Worm (Caenorhabditis elegans) whole organism, mixed stage, embryonic: Measurements from ENCODE around the gene ZK675.4.

Experiments
- M03D4.4 ChIP-seq: sonication (generic microtip); optimal IDR thresholded peaks from 2 replicates; lab custom pipeline; 2017; ENCODE audit warnings: mild to moderate bottlenecking, missing genetic modification characterization, missing compliant biosample characterization
- bed-3 ChIP-seq: fragments of 200-800 bp; sonication (Bioruptor generic); optimal IDR thresholded peaks from 3 replicates; lab custom pipeline; 2018; ENCODE audit warnings: mild to moderate bottlenecking, missing genetic modification characterization, moderate library complexity, missing compliant biosample characterization
- blmp-1 ChIP-seq: fragments of 150-350 bp; optimal IDR thresholded peaks from 2 replicates; lab custom pipeline; 2014; ENCODE audit warnings: missing biosample characterization, missing genetic modification characterization
- ceh-43 ChIP-seq: fragments of 200-800 bp; sonication (Bioruptor generic); optimal IDR thresholded peaks from 2 replicates; lab custom pipeline; 2018; ENCODE audit warnings: mild to moderate bottlenecking, missing genetic modification characterization, moderate library complexity, missing compliant biosample characterization
- ceh-83 ChIP-seq: fragments of 200-800 bp; sonication (Bioruptor generic); optimal IDR thresholded peaks from 2 replicates; lab custom pipeline; 2018; ENCODE audit warnings: mild to moderate bottlenecking, missing genetic modification characterization, missing compliant biosample characterization
- ces-1 ChIP-seq: fragments of 150-350 bp; optimal IDR thresholded peaks from 2 replicates; lab custom pipeline; 2014; ENCODE audit warnings: missing biosample characterization, missing genetic modification reagents, missing genetic modification characterization
- drap-1 ChIP-seq: fragments of 200-800 bp; sonication (Bioruptor generic); optimal IDR thresholded peaks from 3 replicates; lab custom pipeline; 2018; ENCODE audit warnings: mild to moderate bottlenecking, missing genetic modification characterization, missing compliant biosample characterization
- elt-1 ChIP-seq: sonication (generic microtip); optimal IDR thresholded peaks from 2 replicates; lab custom pipeline; 2017; ENCODE audit warnings: missing genetic modification characterization, mild to moderate bottlenecking, missing compliant biosample characterization, antibody characterized with exemption, moderate library complexity, borderline replicate concordance; ENCODE audit not compliant: insufficient read depth
- flh-1 ChIP-seq: fragments of 200-800 bp; sonication (Bioruptor generic); optimal IDR thresholded peaks from 2 replicates; lab custom pipeline; 2018; ENCODE audit warnings: mild to moderate bottlenecking, missing genetic modification characterization, moderate library complexity, missing compliant biosample characterization
- hlh-1 ChIP-seq: fragments of 150-350 bp; optimal IDR thresholded peaks from 2 replicates; lab custom pipeline; 2014; ENCODE audit warnings: missing biosample characterization, missing genetic modification reagents, missing genetic modification characterization
- lin-13 ChIP-seq: fragments of 150-350 bp; optimal IDR thresholded peaks from 2 replicates; lab custom pipeline; 2014; ENCODE audit warnings: missing biosample characterization, missing genetic modification characterization
- lsy-2 ChIP-seq: fragments of 150-350 bp; optimal IDR thresholded peaks from 2 replicates; lab custom pipeline; 2014; ENCODE audit warnings: missing biosample characterization, missing genetic modification characterization
- mab-5 ChIP-seq: fragments of 150-350 bp; optimal IDR thresholded peaks from 2 replicates; lab custom pipeline; 2014; ENCODE audit warnings: missing biosample characterization, missing genetic modification characterization
- mep-1 ChIP-seq: fragments of 150-350 bp; optimal IDR thresholded peaks from 2 replicates; lab custom pipeline; 2017; ENCODE audit warnings: missing biosample characterization, missing genetic modification reagents, missing genetic modification characterization, inconsistent platforms
- mls-2 ChIP-seq: sonication (generic microtip); optimal IDR thresholded peaks from 2 replicates; lab custom pipeline; 2016; ENCODE audit warnings: mild to moderate bottlenecking, missing genetic modification characterization, moderate library complexity, missing compliant biosample characterization
- nhr-12 ChIP-seq: fragments of 150-350 bp; optimal IDR thresholded peaks from 2 replicates; lab custom pipeline; 2014; ENCODE audit warnings: missing biosample characterization, missing genetic modification characterization
- nhr-2 ChIP-seq: fragments of 150-350 bp; optimal IDR thresholded peaks from 2 replicates; lab custom pipeline; 2014; ENCODE audit warnings: missing biosample characterization, missing genetic modification characterization
- nhr-28 ChIP-seq: fragments of 150-350 bp; optimal IDR thresholded peaks from 2 replicates; lab custom pipeline; 2014; ENCODE audit warnings: missing biosample characterization, missing genetic modification characterization
- nhr-76 ChIP-seq: sonication (generic microtip); optimal IDR thresholded peaks from 2 replicates; lab custom pipeline; 2017; ENCODE audit warnings: missing biosample characterization, missing genetic modification characterization
- sem-2 ChIP-seq: fragments of 200-800 bp; sonication (Bioruptor generic); optimal IDR thresholded peaks from 2 replicates; lab custom pipeline; 2018; ENCODE audit warnings: mild to moderate bottlenecking, missing genetic modification characterization, missing compliant biosample characterization
- snpc-4 ChIP-seq: fragments of 150-350 bp; optimal IDR thresholded peaks from 2 replicates; lab custom pipeline; 2014; ENCODE audit warnings: missing biosample characterization, missing genetic modification characterization
- sptf-1 ChIP-seq: sonication (generic microtip); optimal IDR thresholded peaks from 2 replicates; lab custom pipeline; 2017; ENCODE audit warnings: mild to moderate bottlenecking, missing genetic modification characterization, moderate library complexity, missing compliant biosample characterization
- tbx-8 ChIP-seq: fragments of 200-800 bp; sonication (Bioruptor generic); optimal IDR thresholded peaks from 2 replicates; lab custom pipeline; 2018; ENCODE audit warnings: mild to moderate bottlenecking, missing genetic modification characterization, moderate library complexity, missing compliant biosample characterization
- unc-120 ChIP-seq: sonication (generic microtip); optimal IDR thresholded peaks from 2 replicates; lab custom pipeline; 2017; ENCODE audit warnings: missing genetic modification characterization, missing compliant biosample characterization; ENCODE audit not compliant: poor library complexity, severe bottlenecking
- unc-39 ChIP-seq: fragments of 150-350 bp; optimal IDR thresholded peaks from 2 replicates; lab custom pipeline; 2014; ENCODE audit warnings: missing biosample characterization, missing genetic modification characterization
- unc-62 ChIP-seq: fragments of 150-350 bp; optimal IDR thresholded peaks from 2 replicates; lab custom pipeline; 2014; ENCODE audit warnings: missing biosample characterization, missing genetic modification reagents, missing genetic modification characterization
- ztf-11 ChIP-seq: fragments of 150-350 bp; optimal IDR thresholded peaks from 2 replicates; lab custom pipeline; 2014; ENCODE audit warnings: missing biosample characterization, missing genetic modification characterization

ZK675.4 gene

DNA sequence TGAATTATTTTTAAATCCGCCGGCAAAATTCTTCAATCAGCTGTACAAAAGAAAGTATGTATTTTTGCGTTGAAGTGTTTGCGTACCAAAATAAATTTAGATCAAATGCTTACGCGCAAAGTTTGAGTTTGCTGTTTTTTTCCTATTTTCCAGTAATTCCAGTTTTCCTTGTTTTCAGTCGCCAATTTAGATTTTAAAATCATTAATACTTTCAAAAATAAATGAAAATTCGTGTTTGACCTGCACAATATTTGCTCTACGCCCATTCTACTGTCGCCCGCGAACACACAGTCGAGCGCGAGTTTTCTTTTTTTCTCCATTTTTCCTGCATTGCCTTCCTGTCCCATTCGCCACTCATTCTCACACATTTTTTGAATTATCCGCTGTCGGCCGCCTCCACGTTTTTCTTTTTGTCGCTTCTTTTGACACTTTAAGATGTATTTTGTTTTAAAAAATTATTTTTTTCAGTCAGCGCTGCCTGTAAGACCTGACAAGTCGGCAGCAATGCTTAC lies 18.3 kb upstream of the ZK675.4 start, which contains the start of gene ptc-1:
TSS of gene ptc-1 (plus strand) at position 462 of the 512 bp plus-strand sequence.
- TF ChIP-seq ces-1 (GFP tag; lab: Kevin White, UChicago) = no peak
- TF ChIP-seq snpc-4 = no peak
- no peak for TF ChIP-seq nhr-28
- TF ChIP-seq tbx-8 (GFP tag; lab: Kevin White, UChicago) = no peak
- no peak for TF ChIP-seq unc-120
- no peak for TF ChIP-seq ceh-43 (GFP tag; lab: Kevin White, UChicago)

DNA sequence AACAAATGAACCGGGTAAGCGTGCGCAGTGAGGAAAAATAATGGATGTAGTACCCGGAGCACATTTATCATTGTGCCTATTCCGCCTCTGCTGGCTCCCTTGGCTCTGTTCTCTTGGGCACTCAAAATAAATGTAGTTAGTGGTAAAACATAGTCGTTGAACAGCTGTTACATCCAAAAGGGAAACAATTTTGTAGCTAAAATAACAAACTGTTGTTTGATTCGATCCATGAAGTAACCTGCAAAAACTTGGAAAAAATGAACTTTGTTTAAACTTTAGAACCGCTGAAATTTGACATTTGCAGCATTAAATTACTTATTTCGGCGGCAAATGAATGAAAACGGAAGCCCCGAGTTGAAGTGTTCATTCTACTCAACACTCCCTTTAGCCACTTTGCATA lies 17.5 kb upstream of the ZK675.4 start:
- TF ChIP-seq bed-3 (no peak), sptf-1 (tag; lab: Kevin White, UChicago) (no peak), lsy-2 (tag; lab: Kevin White, UChicago) (no peak), unc-120 (no peak)

DNA sequence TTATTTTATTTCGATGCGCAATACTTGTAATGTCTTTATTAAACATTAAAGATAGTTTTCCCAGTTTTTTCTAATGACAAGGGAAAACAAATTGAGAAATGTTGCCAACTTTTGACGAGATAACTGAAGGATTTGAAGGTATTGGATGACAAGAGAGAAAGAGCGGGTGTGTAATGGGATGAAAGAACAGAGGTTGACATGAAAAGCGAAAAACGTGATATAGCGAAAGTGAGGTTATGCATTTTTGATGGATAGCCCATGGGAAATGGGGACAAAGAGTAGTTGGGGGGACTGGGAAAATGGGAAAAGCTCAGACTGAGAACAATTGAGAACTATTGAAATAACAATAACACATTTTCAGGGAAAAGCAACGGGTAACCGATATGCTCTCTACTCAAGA lies 15.9 kb upstream of the ZK675.4 start:
- no peak for TF ChIP-seq unc-39 (tag; lab: Kevin White, UChicago)
- TF ChIP-seq tbx-8 (GFP tag; lab: Kevin White, UChicago) = no peak
- TF ChIP-seq hlh-1 (tag; lab: Kevin White, UChicago) = no peak
- no peak for TF ChIP-seq ces-1 (GFP tag; lab: Kevin White, UChicago)
- no peak for TF ChIP-seq flh-1 (GFP tag; lab: Kevin White, UChicago)
- TF ChIP-seq elt-1 (tag; lab: Kevin White, UChicago) = no peak
- peak; percentile 34 for TF ChIP-seq unc-62
- no peak for TF ChIP-seq mab-5 (tag; lab: Kevin White, UChicago)

DNA sequence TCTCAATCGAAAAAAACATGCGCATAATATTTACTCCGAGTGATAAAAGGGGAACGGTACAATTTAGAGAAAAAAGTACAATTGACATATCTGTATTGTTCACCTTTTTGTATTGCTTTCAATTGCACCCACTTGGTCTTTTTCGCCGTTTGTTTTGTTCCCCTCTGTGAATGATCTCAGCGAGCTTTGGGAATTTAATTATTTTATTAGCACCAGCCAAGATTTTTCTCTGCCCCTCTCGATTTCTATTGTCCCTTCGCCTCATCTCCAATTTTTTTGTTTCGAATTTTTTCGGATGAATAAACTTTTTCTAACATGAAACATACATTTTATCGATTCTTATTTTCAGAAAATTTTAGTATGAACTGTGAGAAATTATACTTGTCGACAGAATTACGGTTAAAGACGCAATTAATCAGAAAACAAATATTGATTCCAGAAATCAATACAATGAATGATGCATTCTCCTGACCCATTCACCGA lies 10.9 kb upstream of the ZK675.4 start, which contains the start of gene rev-1:
TSS of gene rev-1 (plus strand) at position 433 of the 483 bp plus-strand sequence.
- TF ChIP-seq ces-1 (GFP tag; lab: Kevin White, UChicago) (peak; percentile 64), mab-5 (tag; lab: Kevin White, UChicago) (no peak)

DNA sequence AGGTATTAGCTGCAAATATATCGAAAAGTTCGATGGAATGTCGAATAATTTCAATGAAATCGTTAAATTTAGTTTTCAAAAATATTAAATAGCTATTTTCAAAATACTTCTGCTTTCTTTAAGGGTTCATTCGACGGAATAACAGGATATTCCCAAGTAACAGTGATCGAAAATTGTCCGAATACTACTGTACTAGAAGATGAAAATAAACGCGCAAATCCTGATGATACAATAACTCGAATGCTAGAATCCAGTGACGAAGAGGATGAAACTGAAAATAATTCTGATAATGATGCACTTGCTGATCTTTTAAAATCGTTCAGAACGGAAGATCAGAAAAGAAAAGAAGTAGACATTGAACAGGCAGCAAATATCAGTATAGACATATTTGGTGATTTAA lies 10.4 kb upstream of the ZK675.4 start:
- no peak for TF ChIP-seq ceh-43 (GFP tag; lab: Kevin White, UChicago)

DNA sequence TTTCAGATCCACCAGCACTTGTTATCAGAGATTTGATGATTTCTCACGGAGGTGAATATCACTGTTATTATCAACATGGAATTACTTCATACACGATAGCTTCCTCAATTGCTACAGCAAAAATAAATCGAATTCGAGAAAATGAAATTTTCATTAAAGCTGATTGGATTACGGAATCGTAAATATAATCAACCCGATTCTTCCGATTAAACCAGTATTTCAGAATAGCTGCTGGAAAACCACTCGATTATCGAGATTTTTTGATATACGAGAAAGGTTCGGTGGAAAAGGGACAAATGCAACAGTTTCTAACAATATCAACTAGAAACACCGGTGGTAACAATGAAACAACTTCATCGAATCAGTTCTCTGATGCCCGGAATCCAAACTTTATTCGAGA lies 9.1 kb upstream of the ZK675.4 start:
- TF ChIP-seq nhr-76 (tag; lab: Kevin White, UChicago) (no peak), sem-2 (no peak), lsy-2 (tag; lab: Kevin White, UChicago) (no peak)

DNA sequence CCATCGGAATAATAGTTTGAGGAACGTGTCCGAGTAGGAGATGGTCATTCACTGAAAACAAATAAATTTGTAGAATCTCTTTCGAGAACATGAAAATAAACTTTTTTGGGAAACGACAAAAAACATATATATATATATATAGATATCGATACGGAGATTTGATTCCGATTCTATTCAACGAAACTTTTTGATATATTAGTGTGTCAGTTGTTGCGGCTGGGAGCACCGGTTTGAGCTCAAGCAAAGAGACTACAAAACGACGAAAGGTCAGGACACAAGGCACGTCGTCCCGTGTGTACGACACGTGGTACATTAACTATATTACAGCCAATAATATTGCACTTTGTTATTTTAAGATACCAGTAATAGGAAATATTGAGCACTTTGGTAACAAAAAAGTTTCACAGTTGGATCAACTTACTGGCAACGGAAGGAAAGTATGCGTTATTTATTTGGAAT lies 3.5 kb upstream of the ZK675.4 start, which contains the start of gene best-23:
TSS of gene best-23 (minus strand) at position 51 of the 459 bp plus-strand sequence.
- TF ChIP-seq ceh-83 (GFP tag; lab: Kevin White, UChicago) (no peak), unc-120 (no peak), hlh-1 (tag; lab: Kevin White, UChicago) (peak; percentile 49), M03D4.4 (tag; lab: Kevin White, UChicago) (no peak)

DNA sequence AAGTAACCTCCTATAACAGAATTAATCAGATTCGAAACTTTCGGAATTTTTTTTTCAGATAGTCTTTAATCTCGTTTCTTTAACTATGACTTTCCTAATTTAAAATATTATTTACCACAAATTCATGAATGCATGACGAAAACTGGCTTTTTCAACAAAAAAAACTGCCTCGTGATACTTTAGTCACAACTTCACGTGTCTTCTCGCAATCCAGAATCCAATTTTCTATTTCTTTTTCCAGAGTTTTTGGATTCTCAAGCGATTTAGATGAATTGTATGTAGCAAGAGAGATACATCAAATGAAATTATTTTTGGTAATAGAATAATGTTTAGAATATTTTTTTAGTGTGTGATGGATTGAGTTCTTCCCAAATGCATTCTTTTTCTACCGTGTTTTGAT lies 9.1 kb downstream of the ZK675.4 start:
- no peak for TF ChIP-seq ztf-11 (tag; lab: Kevin White, UChicago)
- no peak for TF ChIP-seq lin-13
- no peak for TF ChIP-seq nhr-76 (tag; lab: Kevin White, UChicago)
- no peak for TF ChIP-seq nhr-12 (tag; lab: Kevin White, UChicago)
- TF ChIP-seq flh-1 (GFP tag; lab: Kevin White, UChicago) = no peak
- no peak for TF ChIP-seq lsy-2 (tag; lab: Kevin White, UChicago)
- no peak for TF ChIP-seq drap-1 (GFP tag; lab: Kevin White, UChicago)
- no peak for TF ChIP-seq sem-2
- TF ChIP-seq blmp-1 = no peak
- TF ChIP-seq ceh-83 (GFP tag; lab: Kevin White, UChicago) = no peak
- no peak for TF ChIP-seq hlh-1 (tag; lab: Kevin White, UChicago)
- TF ChIP-seq mep-1 (tag; lab: Kevin White, UChicago) = no peak
- no peak for TF ChIP-seq M03D4.4 (tag; lab: Kevin White, UChicago)
- TF ChIP-seq mls-2 (tag; lab: Kevin White, UChicago) = no peak
- no peak for TF ChIP-seq ceh-43 (GFP tag; lab: Kevin White, UChicago)
- no peak for TF ChIP-seq unc-39 (tag; lab: Kevin White, UChicago)
- no peak for TF ChIP-seq nhr-2
